In the genomic region with DNA sequence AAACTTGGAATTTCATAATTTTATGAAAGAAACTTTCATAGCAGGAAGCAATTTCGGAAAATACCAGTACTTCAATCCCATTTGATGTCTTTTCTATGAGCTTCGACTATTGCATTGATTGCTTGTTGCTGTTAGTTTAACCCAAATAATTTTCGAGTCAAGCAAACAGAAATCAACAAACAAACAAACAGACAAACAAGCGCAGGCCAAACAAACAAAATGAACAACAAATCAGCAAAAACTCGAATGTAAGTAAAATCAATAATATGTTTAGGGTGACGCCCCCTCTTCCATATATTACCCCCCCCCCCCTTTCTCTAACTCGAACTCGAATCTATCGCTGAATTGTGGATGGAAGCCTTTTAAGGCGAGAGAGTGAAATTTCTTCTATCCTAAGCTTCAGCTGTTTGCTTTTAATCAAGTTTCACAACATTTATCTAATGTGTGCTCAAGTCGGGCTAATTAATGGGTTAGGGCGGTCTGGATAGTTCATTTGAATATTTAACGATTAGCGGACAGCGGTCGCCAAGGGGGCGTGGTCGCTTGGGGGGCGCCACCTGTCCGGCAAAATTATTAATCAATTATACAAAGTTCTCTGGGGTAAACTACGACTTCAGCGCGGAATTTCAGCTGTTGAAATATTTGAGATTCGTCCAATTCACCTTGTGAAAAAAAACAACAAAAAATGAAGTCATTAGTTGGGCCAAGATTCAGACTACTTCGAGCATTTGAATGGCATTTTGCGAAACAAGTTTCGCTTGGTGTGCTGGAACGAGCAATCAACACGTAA, we compare ENCODE assay signal across 1 fruit fly cellular context.
TF ChIP-seq lines count a peak whose summit lies in the region.

No protein-coding gene starts in this region.

TF ChIP-seq in whole organism, embryonic, 481 proteins besides CTCF, POLR2A, EP300 and RAD21 (continued from another document and continues in another):
- TF ChIP-seq E2f1 (GFP tag; IDR thresholded peaks at IDR 0.05; lab: Robert Waterston, UW), result peak; percentile 16; the same call in 1 of the 2 replicates
- no peak for TF ChIP-seq CG16779 (GFP tag; IDR thresholded peaks at IDR 0.05; lab: Robert Waterston, UW)
- no peak for TF ChIP-seq Doc3 (GFP tag; IDR thresholded peaks at IDR 0.05; lab: Robert Waterston, UW; ENCODE audit: partially characterized antibody)
- peak; percentile 46; the same call in 1 of the 3 replicates for TF ChIP-seq CG11093 (GFP tag; IDR thresholded peaks at IDR 0.05; lab: Robert Waterston, UW)
- peak; percentile 94 for TF ChIP-seq CG2202 (tag; optimal IDR thresholded peaks at IDR 0.05; lab: Kevin White, UChicago)
- TF ChIP-seq pb (GFP tag; optimal IDR thresholded peaks at IDR 0.05; lab: Kevin White, UChicago), result peak; percentile 45
- TF ChIP-seq NFAT (GFP tag; IDR thresholded peaks at IDR 0.05; lab: Robert Waterston, UW), result no peak
- no peak for TF ChIP-seq CG15479 (GFP tag; optimal IDR thresholded peaks at IDR 0.05; lab: Kevin White, UChicago)
- TF ChIP-seq her (GFP tag; optimal IDR thresholded peaks at IDR 0.05; lab: Kevin White, UChicago), result peak; percentile 37
- peak; percentile 48 to 75 for TF ChIP-seq chif (GFP tag; optimal IDR thresholded peaks at IDR 0.05; lab: Kevin White, UChicago)
- no peak for TF ChIP-seq MBD-R2 (GFP tag; IDR thresholded peaks at IDR 0.05; lab: Robert Waterston, UW)
- peak; percentile 58 for TF ChIP-seq CG13123 (GFP tag; optimal IDR thresholded peaks at IDR 0.05; lab: Kevin White, UChicago)
- peak; percentile 64 for TF ChIP-seq Sry-β (GFP tag; optimal IDR thresholded peaks at IDR 0.05; lab: Kevin White, UChicago)
- TF ChIP-seq ranshi (GFP tag; IDR thresholded peaks at IDR 0.05; lab: Robert Waterston, UW), result peak; percentile 74; the same call in 1 of the 2 replicates
- TF ChIP-seq CG2116 (GFP tag; optimal IDR thresholded peaks at IDR 0.05; lab: Kevin White, UChicago), result peak; percentile 55
- TF ChIP-seq mam (GFP tag; optimal IDR thresholded peaks at IDR 0.05; lab: Kevin White, UChicago), result no peak
- peak in 1 of 2 experiments; percentile 49 for TF ChIP-seq Hr78 (GFP tag; optimal IDR thresholded peaks at IDR 0.05; lab: Kevin White, UChicago)
- TF ChIP-seq Spps (tag; optimal IDR thresholded peaks at IDR 0.05; lab: Kevin White, UChicago), result peak; percentile 70
- peak; percentile 92 for TF ChIP-seq Vsx1 (GFP tag; optimal IDR thresholded peaks at IDR 0.05; lab: Kevin White, UChicago)
- peak; percentile 62 for TF ChIP-seq run (tag; optimal IDR thresholded peaks at IDR 0.05; lab: Kevin White, UChicago)
- TF ChIP-seq CG8089 (GFP tag; optimal IDR thresholded peaks at IDR 0.05; lab: Kevin White, UChicago), result peak; percentile 78
- TF ChIP-seq sob (GFP tag; IDR thresholded peaks at IDR 0.05; lab: Robert Waterston, UW), result peak; percentile 65
- peak; percentile 78; the same call in 2 of the 3 replicates for TF ChIP-seq sr (GFP tag; IDR thresholded peaks at IDR 0.05; lab: Robert Waterston, UW)
- TF ChIP-seq nerfin-1 (tag; optimal IDR thresholded peaks at IDR 0.05; lab: Kevin White, UChicago), result peak; percentile 82
- no peak for TF ChIP-seq sc (optimal IDR thresholded peaks at IDR 0.05; lab: Kevin White, UChicago)
- TF ChIP-seq sc (GFP tag; optimal IDR thresholded peaks at IDR 0.05; lab: Kevin White, UChicago), result peak; percentile 88
- TF ChIP-seq Dp (GFP tag; optimal IDR thresholded peaks at IDR 0.05; lab: Kevin White, UChicago), result no peak
- peak; percentile 72; the same call in 1 of the 2 replicates for TF ChIP-seq CG17328 (GFP tag; IDR thresholded peaks at IDR 0.05; lab: Robert Waterston, UW)
- TF ChIP-seq Blimp-1 (GFP tag; optimal IDR thresholded peaks at IDR 0.05; lab: Kevin White, UChicago), result peak; percentile 85
- peak; percentile 47 for TF ChIP-seq CG10274 (GFP tag; optimal IDR thresholded peaks at IDR 0.05; lab: Kevin White, UChicago)
- TF ChIP-seq bab2 (GFP tag; optimal IDR thresholded peaks at IDR 0.05; lab: Kevin White, UChicago), result peak; percentile 75
- no peak for TF ChIP-seq CG13894 (tag; optimal IDR thresholded peaks at IDR 0.05; lab: Kevin White, UChicago)
- peak; percentile 64 for TF ChIP-seq CrebB (tag; optimal IDR thresholded peaks at IDR 0.05; lab: Kevin White, UChicago)
- peak; percentile 68 for TF ChIP-seq CG4854 (GFP tag; optimal IDR thresholded peaks at IDR 0.05; lab: Kevin White, UChicago)
- TF ChIP-seq CG7556 (GFP tag; optimal IDR thresholded peaks at IDR 0.05; lab: Kevin White, UChicago), result peak; percentile 63
- TF ChIP-seq ac (GFP tag; optimal IDR thresholded peaks at IDR 0.05; lab: Kevin White, UChicago), result peak; percentile 69
- TF ChIP-seq CG12659 (GFP tag; optimal IDR thresholded peaks at IDR 0.05; lab: Kevin White, UChicago), result peak; percentile 21
- peak; percentile 92 for TF ChIP-seq ci (GFP tag; IDR thresholded peaks at IDR 0.05; lab: Robert Waterston, UW)
- no peak for TF ChIP-seq Elba2 (GFP tag; optimal IDR thresholded peaks at IDR 0.05; lab: Kevin White, UChicago)
- peak; percentile 63 for TF ChIP-seq abd-A (tag; optimal IDR thresholded peaks at IDR 0.05; lab: Kevin White, UChicago)
- peak; percentile 80 for TF ChIP-seq PHDP (tag; optimal IDR thresholded peaks at IDR 0.05; lab: Kevin White, UChicago)
- TF ChIP-seq HHEX (GFP tag; optimal IDR thresholded peaks at IDR 0.05; lab: Kevin White, UChicago), result peak; percentile 79
- TF ChIP-seq Oli (tag; optimal IDR thresholded peaks at IDR 0.05; lab: Kevin White, UChicago), result peak; percentile 54
- peak; percentile 58 for TF ChIP-seq CG13296 (GFP tag; optimal IDR thresholded peaks at IDR 0.05; lab: Kevin White, UChicago)
- TF ChIP-seq Bgb (GFP tag; IDR thresholded peaks at IDR 0.05; lab: Robert Waterston, UW; ENCODE audit: partially characterized antibody), result no peak
- TF ChIP-seq CG3407 (GFP tag; optimal IDR thresholded peaks at IDR 0.05; lab: Kevin White, UChicago), result peak; percentile 91
- TF ChIP-seq CG8359 (GFP tag; optimal IDR thresholded peaks at IDR 0.05; lab: Kevin White, UChicago; ENCODE audit: borderline replicate concordance), result peak; percentile 85
- TF ChIP-seq disco-r (GFP tag; optimal IDR thresholded peaks at IDR 0.05; lab: Kevin White, UChicago), result no peak
- TF ChIP-seq CG10267 (tag; optimal IDR thresholded peaks at IDR 0.05; lab: Kevin White, UChicago), result peak; percentile 65
- TF ChIP-seq CG17359 (tag; optimal IDR thresholded peaks at IDR 0.05; lab: Kevin White, UChicago), result peak; percentile 90
- peak; percentile 45 for TF ChIP-seq CoRest (tag; optimal IDR thresholded peaks at IDR 0.05; lab: Kevin White, UChicago)
- no peak for TF ChIP-seq al (GFP tag; IDR thresholded peaks at IDR 0.05; lab: Robert Waterston, UW)
- peak; percentile 20 for TF ChIP-seq da (GFP tag; optimal IDR thresholded peaks at IDR 0.05; lab: Kevin White, UChicago)
- TF ChIP-seq gem (tag; optimal IDR thresholded peaks at IDR 0.05; lab: Kevin White, UChicago), result peak; percentile 77
- TF ChIP-seq Sox102F (GFP tag; optimal IDR thresholded peaks at IDR 0.05; lab: Kevin White, UChicago), result peak; percentile 76
- no peak for TF ChIP-seq CG17612 (GFP tag; IDR thresholded peaks at IDR 0.05; lab: Robert Waterston, UW)
- peak; percentile 48 for TF ChIP-seq YL-1 (GFP tag; optimal IDR thresholded peaks at IDR 0.05; lab: Kevin White, UChicago)
- peak; percentile 33; the same call in 1 of the 3 replicates for TF ChIP-seq B-H1 (GFP tag; IDR thresholded peaks at IDR 0.05; lab: Robert Waterston, UW)
- TF ChIP-seq CG18011 (GFP tag; optimal IDR thresholded peaks at IDR 0.05; lab: Kevin White, UChicago), result peak; percentile 29
- TF ChIP-seq CG12104 (GFP tag; optimal IDR thresholded peaks at IDR 0.05; lab: Kevin White, UChicago), result peak; percentile 43
- TF ChIP-seq Dek (tag; optimal IDR thresholded peaks at IDR 0.05; lab: Kevin White, UChicago), result no peak
- TF ChIP-seq CG7786 (GFP tag; optimal IDR thresholded peaks at IDR 0.05; lab: Kevin White, UChicago), result peak; percentile 45
- peak; percentile 87 for TF ChIP-seq CG15601 (tag; optimal IDR thresholded peaks at IDR 0.05; lab: Kevin White, UChicago)
- TF ChIP-seq Max (GFP tag; optimal IDR thresholded peaks at IDR 0.05; lab: Kevin White, UChicago), result peak; percentile 56
- peak; percentile 22 for TF ChIP-seq CG10462 (GFP tag; optimal IDR thresholded peaks at IDR 0.05; lab: Kevin White, UChicago)
- TF ChIP-seq hkb (optimal IDR thresholded peaks at IDR 0.05; lab: Kevin White, UChicago), result no peak
- peak; percentile 76 for TF ChIP-seq hkb (GFP tag; IDR thresholded peaks at IDR 0.05; lab: Robert Waterston, UW)
- TF ChIP-seq CG10209 (GFP tag; optimal IDR thresholded peaks at IDR 0.05; lab: Kevin White, UChicago), result peak; percentile 67
- TF ChIP-seq repo (GFP tag; optimal IDR thresholded peaks at IDR 0.05; lab: Kevin White, UChicago), result peak; percentile 74
- TF ChIP-seq scrt (GFP tag; optimal IDR thresholded peaks at IDR 0.05; lab: Kevin White, UChicago), result peak; percentile 67
- TF ChIP-seq HLH54F (GFP tag; optimal IDR thresholded peaks at IDR 0.05; lab: Kevin White, UChicago), result no peak
- TF ChIP-seq bigmax (GFP tag; optimal IDR thresholded peaks at IDR 0.05; lab: Kevin White, UChicago), result peak; percentile 65
- TF ChIP-seq CG4707 (GFP tag; optimal IDR thresholded peaks at IDR 0.05; lab: Kevin White, UChicago), result peak; percentile 88
- TF ChIP-seq CG2678 (tag; optimal IDR thresholded peaks at IDR 0.05; lab: Kevin White, UChicago), result peak; percentile 84
- peak; percentile 63; the same call in 1 of the 2 replicates for TF ChIP-seq vvl (GFP tag; IDR thresholded peaks at IDR 0.05; lab: Robert Waterston, UW)
- no peak for TF ChIP-seq CG14860 (GFP tag; IDR thresholded peaks at IDR 0.05; lab: Robert Waterston, UW; ENCODE audit: partially characterized antibody)
- peak; percentile 62 for TF ChIP-seq ewg (GFP tag; optimal IDR thresholded peaks at IDR 0.05; lab: Kevin White, UChicago)
- TF ChIP-seq CG11398 (GFP tag; optimal IDR thresholded peaks at IDR 0.05; lab: Kevin White, UChicago), result peak; percentile 70
- no peak for TF ChIP-seq CG2129 (GFP tag; IDR thresholded peaks at IDR 0.05; lab: Robert Waterston, UW; ENCODE audit: partially characterized antibody)
- TF ChIP-seq Dip3 (GFP tag; optimal IDR thresholded peaks at IDR 0.05; lab: Kevin White, UChicago), result no peak
- no peak for TF ChIP-seq CG11560 (tag; IDR thresholded peaks at IDR 0.05; lab: Robert Waterston, UW)
- no peak for TF ChIP-seq H15 (GFP tag; IDR thresholded peaks at IDR 0.05; lab: Robert Waterston, UW)
- no peak for TF ChIP-seq Abd-B (GFP tag; optimal IDR thresholded peaks at IDR 0.05; lab: Kevin White, UChicago)
- no peak for TF ChIP-seq unc-4 (GFP tag; IDR thresholded peaks at IDR 0.05; lab: Robert Waterston, UW; ENCODE audit: partially characterized antibody)
- TF ChIP-seq seq (GFP tag; IDR thresholded peaks at IDR 0.05; lab: Robert Waterston, UW), result peak; percentile 45; the same call in 1 of the 2 replicates
- TF ChIP-seq CG1024 (GFP tag; IDR thresholded peaks at IDR 0.05; lab: Robert Waterston, UW), result peak; percentile 79
- peak; percentile 3 for TF ChIP-seq sug (tag; optimal IDR thresholded peaks at IDR 0.05; lab: Kevin White, UChicago)
- peak; percentile 66 for TF ChIP-seq btn (GFP tag; optimal IDR thresholded peaks at IDR 0.05; lab: Kevin White, UChicago)
- peak; percentile 92 for TF ChIP-seq kni (GFP tag; optimal IDR thresholded peaks at IDR 0.05; lab: Kevin White, UChicago)
- no peak for TF ChIP-seq gt (GFP tag; IDR thresholded peaks at IDR 0.05; lab: Robert Waterston, UW)
- TF ChIP-seq bowl (GFP tag; IDR thresholded peaks at IDR 0.05; lab: Robert Waterston, UW), result 0 out of 2 replicates have a peak, but pooled peaks have one; percentile 31
- peak; percentile 16 for TF ChIP-seq shn (GFP tag; optimal IDR thresholded peaks at IDR 0.05; lab: Kevin White, UChicago)
- TF ChIP-seq Rfx (GFP tag; IDR thresholded peaks at IDR 0.05; lab: Robert Waterston, UW), result no peak; the same call in 1 of the 2 replicates
- TF ChIP-seq CG13775 (GFP tag; optimal IDR thresholded peaks at IDR 0.05; lab: Kevin White, UChicago), result no peak
- TF ChIP-seq wor (GFP tag; IDR thresholded peaks at IDR 0.05; lab: Robert Waterston, UW), result no peak
- no peak for TF ChIP-seq Stat92E (GFP tag; optimal IDR thresholded peaks at IDR 0.05; lab: Kevin White, UChicago)
- TF ChIP-seq BEAF-32 (GFP tag; optimal IDR thresholded peaks at IDR 0.05; lab: Kevin White, UChicago), result no peak
- TF ChIP-seq pum (GFP tag; optimal IDR thresholded peaks at IDR 0.05; lab: Kevin White, UChicago), result peak; percentile 42
- no peak for TF ChIP-seq CG12299 (tag; optimal IDR thresholded peaks at IDR 0.05; lab: Kevin White, UChicago)
- peak; percentile 59 for TF ChIP-seq Fer3 (tag; optimal IDR thresholded peaks at IDR 0.05; lab: Kevin White, UChicago)
- TF ChIP-seq CG18476 (GFP tag; optimal IDR thresholded peaks at IDR 0.05; lab: Kevin White, UChicago), result peak; percentile 55
- peak; percentile 54 for TF ChIP-seq CG12391 (tag; optimal IDR thresholded peaks at IDR 0.05; lab: Kevin White, UChicago)
- TF ChIP-seq zen (tag; optimal IDR thresholded peaks at IDR 0.05; lab: Kevin White, UChicago), result peak; percentile 51
- TF ChIP-seq CG18764 (GFP tag; optimal IDR thresholded peaks at IDR 0.05; lab: Kevin White, UChicago), result peak; percentile 85
- TF ChIP-seq HmgZ (tag; optimal IDR thresholded peaks at IDR 0.05; lab: Kevin White, UChicago), result peak; percentile 30
- no peak for TF ChIP-seq pros (GFP tag; optimal IDR thresholded peaks at IDR 0.05; lab: Kevin White, UChicago)
- peak; percentile 87 for TF ChIP-seq Xrp1 (GFP tag; IDR thresholded peaks at IDR 0.05; lab: Robert Waterston, UW)
- TF ChIP-seq pnt (GFP tag; optimal IDR thresholded peaks at IDR 0.05; lab: Kevin White, UChicago), result peak; percentile 23
- TF ChIP-seq sima (GFP tag; optimal IDR thresholded peaks at IDR 0.05; lab: Kevin White, UChicago), result peak; percentile 41
- TF ChIP-seq CG5953 (GFP tag; IDR thresholded peaks at IDR 0.05; lab: Robert Waterston, UW), result peak; percentile 53; the same call in 1 of the 2 replicates
- TF ChIP-seq CG18599 (GFP tag; optimal IDR thresholded peaks at IDR 0.05; lab: Kevin White, UChicago), result peak; percentile 79
- TF ChIP-seq z (GFP tag; IDR thresholded peaks at IDR 0.05; lab: Robert Waterston, UW), result peak; percentile 27; the same call in 1 of the 3 replicates
- TF ChIP-seq Drgx (GFP tag; IDR thresholded peaks at IDR 0.05; lab: Robert Waterston, UW), result no peak
- peak; percentile 79 for TF ChIP-seq CG10654 (GFP tag; optimal IDR thresholded peaks at IDR 0.05; lab: Kevin White, UChicago)
- TF ChIP-seq CG6254 (GFP tag; optimal IDR thresholded peaks at IDR 0.05; lab: Kevin White, UChicago), result peak; percentile 86
- peak; percentile 81 for TF ChIP-seq CG1233 (GFP tag; optimal IDR thresholded peaks at IDR 0.05; lab: Kevin White, UChicago)
- no peak for TF ChIP-seq B-H2 (GFP tag; optimal IDR thresholded peaks at IDR 0.05; lab: Kevin White, UChicago)
- no peak for TF ChIP-seq tx (GFP tag; optimal IDR thresholded peaks at IDR 0.05; lab: Kevin White, UChicago)
- TF ChIP-seq C15 (GFP tag; IDR thresholded peaks at IDR 0.05; lab: Robert Waterston, UW), result no peak
- peak; percentile 50 for TF ChIP-seq CG6854 (GFP tag; optimal IDR thresholded peaks at IDR 0.05; lab: Kevin White, UChicago)
- no peak for TF ChIP-seq h (optimal IDR thresholded peaks at IDR 0.05; lab: Kevin White, UChicago)
